Fruit fly (Drosophila melanogaster) whole organism, embryonic: ENCODE results near the gene Lst8.

ENCODE experiments used
- B-H2 ChIP-seq: fragments of 200-800 bp; sonication (Bioruptor generic); optimal IDR thresholded peaks from 2 replicates; lab custom pipeline; 2018; ENCODE audit warnings: missing biosample characterization, mild to moderate bottlenecking, missing genetic modification characterization
- Bteb2 ChIP-seq: fragments of 200-800 bp; sonication (Bioruptor generic); optimal IDR thresholded peaks from 2 replicates; lab custom pipeline; 2016; ENCODE audit warnings: missing biosample characterization, missing genetic modification characterization
- C15 ChIP-seq: fragments of 200-800 bp; sonication (Bioruptor generic); IDR thresholded peaks from 3 replicates; pipeline ENCODE4 v1.3.6; 2022; ENCODE audit warnings: missing biosample characterization, missing genetic modification characterization
- CG10543 ChIP-seq: fragments of 200-800 bp; sonication (Bioruptor generic); optimal IDR thresholded peaks from 3 replicates; lab custom pipeline; 2017; ENCODE audit warnings: missing biosample characterization, mild to moderate bottlenecking, missing genetic modification characterization, moderate library complexity
- CG10959 ChIP-seq: fragments of 200-800 bp; sonication (Bioruptor generic); IDR thresholded peaks from 2 replicates; pipeline ENCODE4 v1.3.6; 2022; ENCODE audit warnings: missing biosample characterization, missing genetic modification characterization
- CG11560 ChIP-seq: fragments of 200-800 bp; sonication (Bioruptor generic); IDR thresholded peaks from 3 replicates; pipeline ENCODE4 v1.3.6; 2022; ENCODE audit warnings: missing biosample characterization, missing genetic modification characterization
- CG11695 ChIP-seq: fragments of 200-800 bp; sonication (Bioruptor generic); IDR thresholded peaks from 3 replicates; pipeline ENCODE4 v1.3.6; 2022; ENCODE audit warnings: missing biosample characterization, missing genetic modification characterization
- CG12236 ChIP-seq: fragments of 200-800 bp; sonication (Bioruptor generic); optimal IDR thresholded peaks from 2 replicates; lab custom pipeline; 2016; ENCODE audit warnings: missing biosample characterization, missing genetic modification characterization
- CG15269 ChIP-seq: fragments of 200-800 bp; sonication (Bioruptor generic); optimal IDR thresholded peaks from 2 replicates; lab custom pipeline; 2018; ENCODE audit warnings: missing biosample characterization, mild to moderate bottlenecking, missing genetic modification characterization, moderate library complexity
- CG17328 ChIP-seq: fragments of 200-800 bp; sonication (Bioruptor generic); IDR thresholded peaks from 2 replicates; pipeline ENCODE4 v1.3.6; 2022; ENCODE audit warnings: missing biosample characterization, missing genetic modification characterization
- CG18011 ChIP-seq: fragments of 200-800 bp; sonication (Bioruptor generic); optimal IDR thresholded peaks from 2 replicates; lab custom pipeline; 2017; ENCODE audit warnings: missing biosample characterization, missing genetic modification characterization, mild to moderate bottlenecking, moderate library complexity, missing genotype
- CG2678 ChIP-seq: fragments of 200-800 bp; sonication (Bioruptor generic); optimal IDR thresholded peaks from 3 replicates; lab custom pipeline; 2019; ENCODE audit warnings: missing biosample characterization, mild to moderate bottlenecking, missing genetic modification characterization, moderate library complexity
- CG3281 ChIP-seq: fragments of 200-800 bp; sonication (Bioruptor generic); optimal IDR thresholded peaks from 3 replicates; lab custom pipeline; 2017; ENCODE audit warnings: missing biosample characterization, mild to moderate bottlenecking, missing genetic modification characterization
- CG3726 ChIP-seq: fragments of 200-800 bp; sonication (Bioruptor generic); IDR thresholded peaks from 3 replicates; pipeline ENCODE4, ENCODE4 v1.3.6; 2022; ENCODE audit warnings: missing biosample characterization, missing genetic modification characterization
- CG42726 ChIP-seq: fragments of 200-800 bp; sonication (Bioruptor generic); IDR thresholded peaks from 2 replicates; pipeline ENCODE4 v1.3.6; 2022; ENCODE audit warnings: missing biosample characterization, missing genetic modification characterization; ENCODE audit not compliant: partially characterized antibody
- CG4730 ChIP-seq: fragments of 200-800 bp; sonication (Bioruptor generic); IDR thresholded peaks from 2 replicates; pipeline ENCODE4 v1.3.6; 2022; ENCODE audit warnings: missing biosample characterization, missing genetic modification characterization
- CG5953 ChIP-seq: fragments of 200-800 bp; sonication (Bioruptor generic); IDR thresholded peaks from 2 replicates; pipeline ENCODE4 v1.3.6; 2022; ENCODE audit warnings: missing biosample characterization, missing genetic modification characterization
- CG8359 ChIP-seq: fragments of 200-800 bp; sonication (Bioruptor generic); optimal IDR thresholded peaks from 2 replicates; lab custom pipeline; 2017; ENCODE audit warnings: missing biosample characterization, mild to moderate bottlenecking, missing genetic modification characterization, borderline replicate concordance
- CkIIα-i1 ChIP-seq: fragments of 200-800 bp; sonication (Bioruptor generic); IDR thresholded peaks from 2 replicates; pipeline ENCODE4 v1.3.6; 2022; ENCODE audit warnings: missing biosample characterization, missing genetic modification characterization
- CrebB ChIP-seq: fragments of 200-800 bp; sonication (Bioruptor generic); optimal IDR thresholded peaks from 3 replicates; lab custom pipeline; 2018; ENCODE audit warnings: missing biosample characterization, mild to moderate bottlenecking, missing genetic modification characterization
- D19A ChIP-seq: fragments of 200-800 bp; optimal IDR thresholded peaks from 3 replicates; lab custom pipeline; 2019; ENCODE audit warnings: missing biosample characterization, mild to moderate bottlenecking, missing genetic modification characterization, moderate library complexity
- Dip2 ChIP-seq: fragments of 200-800 bp; sonication (Bioruptor generic); IDR thresholded peaks from 2 replicates; pipeline ENCODE4 v1.3.6; 2022; ENCODE audit warnings: missing biosample characterization, missing genetic modification characterization
- H2.0 ChIP-seq: fragments of 200-800 bp; sonication (Bioruptor generic); IDR thresholded peaks from 2 replicates; pipeline ENCODE4 v1.3.6; 2022; ENCODE audit warnings: missing biosample characterization, missing genetic modification characterization
- HLH4C ChIP-seq: fragments of 200-800 bp; sonication (Bioruptor generic); IDR thresholded peaks from 3 replicates; pipeline ENCODE4 v1.3.6; 2022; ENCODE audit warnings: missing biosample characterization, missing genetic modification characterization; ENCODE audit not compliant: partially characterized antibody
- Hmr ChIP-seq: fragments of 200-800 bp; sonication (Bioruptor generic); optimal IDR thresholded peaks from 3 replicates; lab custom pipeline; 2017; ENCODE audit warnings: mild to moderate bottlenecking, missing biosample characterization, missing genetic modification reagents, missing genetic modification characterization
- Meics ChIP-seq: fragments of 200-800 bp; sonication (Bioruptor generic); optimal IDR thresholded peaks from 2 replicates; lab custom pipeline; 2017; ENCODE audit warnings: missing biosample characterization, mild to moderate bottlenecking, missing genetic modification characterization
- Oli ChIP-seq: fragments of 200-800 bp; sonication (Bioruptor generic); optimal IDR thresholded peaks from 2 replicates; lab custom pipeline; 2018; ENCODE audit warnings: missing biosample characterization, mild to moderate bottlenecking, missing genetic modification characterization, moderate library complexity
- PHDP ChIP-seq: fragments of 200-800 bp; sonication (Bioruptor generic); optimal IDR thresholded peaks from 3 replicates; lab custom pipeline; 2018; ENCODE audit warnings: missing biosample characterization, mild to moderate bottlenecking, missing genetic modification characterization, moderate library complexity
- Scr ChIP-seq: fragments of 200-800 bp; sonication (Bioruptor generic); IDR thresholded peaks from 2 replicates; pipeline ENCODE4 v1.3.6; 2022; ENCODE audit warnings: missing biosample characterization, missing genetic modification characterization; ENCODE audit not compliant: partially characterized antibody
- TFAM ChIP-seq: fragments of 200-800 bp; sonication (Bioruptor generic); optimal IDR thresholded peaks from 2 replicates; lab custom pipeline; 2017; ENCODE audit warnings: missing biosample characterization, missing genetic modification characterization, inconsistent platforms
- Taf1 ChIP-seq: fragments of 200-800 bp; sonication (Bioruptor generic); IDR thresholded peaks from 2 replicates; pipeline ENCODE4 v1.3.6; 2022; ENCODE audit warnings: missing biosample characterization, missing genetic modification characterization
- aop ChIP-seq: fragments of 200-800 bp; sonication (Bioruptor generic); IDR thresholded peaks from 2 replicates; pipeline ENCODE4 v1.3.6; 2022; ENCODE audit warnings: missing biosample characterization, missing genetic modification characterization
- ara ChIP-seq: fragments of 200-800 bp; sonication (Bioruptor generic); IDR thresholded peaks from 2 replicates; pipeline ENCODE4 v1.3.6; 2022; ENCODE audit warnings: missing biosample characterization, missing genetic modification characterization
- bsh ChIP-seq, 2 experiments: fragments of 200-800 bp; sonication (Bioruptor generic); optimal IDR thresholded peaks; 2 replicates each; lab custom pipeline; 2017 to 2018; ENCODE audit warnings: mild to moderate bottlenecking in 2 of 2, missing biosample characterization in 2 of 2, missing genetic modification characterization in 2 of 2, moderate library complexity in 1 of 2
- btn ChIP-seq: fragments of 200-800 bp; sonication (Bioruptor generic); optimal IDR thresholded peaks from 2 replicates; lab custom pipeline; 2016; ENCODE audit warnings: missing biosample characterization, missing genetic modification characterization
- ci ChIP-seq: fragments of 200-800 bp; sonication (Bioruptor generic); IDR thresholded peaks from 3 replicates; pipeline ENCODE4 v1.3.6; 2022; ENCODE audit warnings: missing biosample characterization, missing genetic modification characterization
- cwo ChIP-seq: fragments of 200-800 bp; sonication (Bioruptor generic); optimal IDR thresholded peaks from 3 replicates; lab custom pipeline; 2017; ENCODE audit warnings: missing biosample characterization, missing genetic modification characterization, mild to moderate bottlenecking, moderate library complexity, missing genetic modification reagents
- dm ChIP-seq: fragments of 200-800 bp; sonication (Bioruptor generic); optimal IDR thresholded peaks from 3 replicates; lab custom pipeline; 2016; ENCODE audit warnings: missing biosample characterization, missing genetic modification characterization
- dmrt99B ChIP-seq: fragments of 200-800 bp; sonication (Bioruptor generic); optimal IDR thresholded peaks from 2 replicates; lab custom pipeline; 2018; ENCODE audit warnings: missing biosample characterization, mild to moderate bottlenecking, missing genetic modification characterization, moderate library complexity
- fu2 ChIP-seq: fragments of 200-800 bp; sonication (Bioruptor generic); optimal IDR thresholded peaks from 2 replicates; lab custom pipeline; 2016; ENCODE audit warnings: missing biosample characterization, missing genetic modification characterization
- oc ChIP-seq: fragments of 200-800 bp; sonication (Bioruptor generic); optimal IDR thresholded peaks from 2 replicates; lab custom pipeline; 2018; ENCODE audit warnings: missing biosample characterization, mild to moderate bottlenecking, missing genetic modification characterization, moderate library complexity
- ranshi ChIP-seq: fragments of 200-800 bp; sonication (Bioruptor generic); IDR thresholded peaks from 2 replicates; pipeline ENCODE4 v1.3.6; 2022; ENCODE audit warnings: missing biosample characterization, missing genetic modification characterization
- sd ChIP-seq: fragments of 200-800 bp; sonication (Bioruptor generic); optimal IDR thresholded peaks from 3 replicates; lab custom pipeline; 2018; ENCODE audit warnings: missing biosample characterization, mild to moderate bottlenecking, missing genetic modification characterization, moderate library complexity
- slbo ChIP-seq: fragments of 200-800 bp; sonication (Bioruptor generic); IDR thresholded peaks from 2 replicates; pipeline ENCODE4 v1.3.6; 2022; ENCODE audit warnings: missing biosample characterization, missing genetic modification characterization
- tin ChIP-seq: fragments of 200-800 bp; sonication (Bioruptor generic); optimal IDR thresholded peaks from 3 replicates; lab custom pipeline; 2016; ENCODE audit warnings: missing biosample characterization, missing genetic modification characterization
- unc-4 ChIP-seq: fragments of 200-800 bp; sonication (Bioruptor generic); IDR thresholded peaks from 2 replicates; pipeline ENCODE4 v1.3.6; 2022; ENCODE audit warnings: missing biosample characterization, missing genetic modification characterization; ENCODE audit not compliant: partially characterized antibody
- vfl ChIP-seq: fragments of 200-800 bp; sonication (Bioruptor generic); optimal IDR thresholded peaks from 2 replicates; lab custom pipeline; 2016; ENCODE audit warnings: missing biosample characterization, missing genetic modification characterization
- yki ChIP-seq: fragments of >200 bp; optimal IDR thresholded peaks from 3 replicates; lab custom pipeline; 2018
- z ChIP-seq: fragments of 200-800 bp; sonication (Bioruptor generic); IDR thresholded peaks from 3 replicates; pipeline ENCODE4 v1.3.6; 2022; ENCODE audit warnings: missing biosample characterization, missing genetic modification characterization

Gene Lst8

DNA sequence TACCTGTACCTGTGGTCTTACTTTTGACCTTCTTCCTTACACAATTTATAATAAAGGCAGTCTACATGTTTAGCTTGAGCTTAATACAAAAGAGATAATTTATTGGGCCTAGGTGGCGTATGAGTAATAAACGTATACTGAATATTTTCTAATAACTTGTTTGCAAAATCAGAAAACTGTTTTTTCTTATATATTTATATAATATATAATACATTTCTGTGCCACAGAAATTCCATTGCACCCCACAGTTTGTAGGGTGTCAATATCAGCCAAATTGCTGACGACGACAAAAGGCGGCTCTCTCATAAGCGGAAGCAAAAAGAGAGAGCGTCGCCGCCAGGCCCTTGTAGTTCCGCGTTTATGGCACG lies 20.8 kb downstream of the Lst8 start (continued):
- TF ChIP-seq H2.0 (GFP tag; lab: Robert Waterston, UW) (0 out of 2 replicates have a peak, but pooled peaks have one; percentile 2), CG8359 (GFP tag; lab: Kevin White, UChicago) (no peak), CG42726 (no peak), CrebB (tag; lab: Kevin White, UChicago) (no peak), B-H2 (GFP tag; lab: Kevin White, UChicago) (no peak), CG11560 (tag; lab: Robert Waterston, UW) (peak; percentile 31; the same call in 1 of the 3 replicates), D19A (peak; percentile 96), ranshi (GFP tag; lab: Robert Waterston, UW) (peak; percentile 5; the same call in 1 of the 2 replicates), cwo (no peak), CG10543 (GFP tag; lab: Kevin White, UChicago) (no peak), ara (GFP tag; lab: Robert Waterston, UW) (no peak), oc (tag; lab: Kevin White, UChicago) (no peak), CG15269 (tag; lab: Kevin White, UChicago) (no peak), tin (GFP tag; lab: Kevin White, UChicago) (no peak), fu2 (GFP tag; lab: Kevin White, UChicago) (no peak), dmrt99B (tag; lab: Kevin White, UChicago) (no peak), bsh (GFP tag; optimal IDR thresholded peaks at IDR 0.05; lab: Kevin White, UChicago) (no peak), vfl (GFP tag; lab: Kevin White, UChicago) (no peak), C15 (GFP tag; lab: Robert Waterston, UW) (no peak), btn (GFP tag; lab: Kevin White, UChicago) (no peak), HLH4C (GFP tag; lab: Robert Waterston, UW) (no peak), Meics (GFP tag; lab: Kevin White, UChicago) (no peak), CkIIα-i1 (no peak), Taf1 (GFP tag; lab: Robert Waterston, UW) (no peak), Scr (GFP tag; lab: Robert Waterston, UW) (no peak), TFAM (GFP tag; lab: Kevin White, UChicago) (no peak)

DNA sequence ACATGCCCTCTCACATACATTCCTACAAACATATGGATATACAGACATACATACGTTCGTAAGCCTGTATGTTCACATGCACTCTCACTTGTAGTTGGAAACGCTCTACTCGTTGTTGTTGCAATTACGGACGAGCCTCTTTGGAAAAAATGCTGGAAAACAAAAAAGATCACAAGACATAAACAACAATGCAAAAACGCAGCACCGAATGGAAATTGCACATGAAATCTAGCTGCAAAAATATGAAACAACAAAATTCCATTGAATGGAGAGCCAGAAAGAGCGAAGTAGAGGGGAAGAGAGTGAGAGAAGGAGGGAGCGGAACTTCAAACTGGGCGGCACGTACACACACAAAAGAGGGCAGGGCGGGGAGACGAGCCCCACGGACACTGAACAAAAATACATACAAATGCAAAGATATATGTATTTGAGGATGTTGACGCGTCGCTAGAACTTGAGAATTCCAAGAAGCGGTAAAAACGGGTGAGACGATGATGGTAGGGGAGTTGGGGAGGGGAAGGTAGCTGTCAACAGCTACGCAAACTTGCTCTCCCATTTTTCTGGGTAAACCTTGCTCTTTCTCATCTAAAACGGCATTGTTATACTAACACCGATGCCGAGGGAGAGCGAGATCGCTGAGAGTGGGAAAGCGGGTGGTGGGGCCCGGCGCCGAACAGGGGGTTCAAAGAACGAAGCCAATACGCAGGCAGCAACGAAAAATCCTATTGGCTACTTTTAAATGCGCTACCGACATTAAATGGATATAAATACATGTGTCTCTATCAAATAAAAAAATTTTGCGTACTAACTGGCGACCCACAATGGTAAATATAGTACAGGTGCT lies 21.4 kb downstream of the Lst8 start:
- no peak for TF ChIP-seq CG17328
- TF ChIP-seq CG10959 (GFP tag; lab: Robert Waterston, UW), result no peak
- no peak for TF ChIP-seq CG12236
- peak; percentile 79 for TF ChIP-seq z (GFP tag; lab: Robert Waterston, UW)
- no peak for TF ChIP-seq CG3726 (GFP tag; lab: Robert Waterston, UW)
- TF ChIP-seq unc-4 (GFP tag; lab: Robert Waterston, UW), result 0 out of 2 replicates have a peak, but pooled peaks have one; percentile 29
- peak; percentile 37 for TF ChIP-seq CG2678 (tag; lab: Kevin White, UChicago)
- no peak for TF ChIP-seq Bteb2
- TF ChIP-seq CG5953 (GFP tag; lab: Robert Waterston, UW), result no peak
- TF ChIP-seq slbo (GFP tag; lab: Robert Waterston, UW), result peak; percentile 57; the same call in 1 of the 2 replicates
- TF ChIP-seq Oli (tag; lab: Kevin White, UChicago), result peak; percentile 70
- TF ChIP-seq sd (tag; lab: Kevin White, UChicago), result peak; percentile 91
- TF ChIP-seq dm (GFP tag; lab: Kevin White, UChicago), result no peak
- no peak for TF ChIP-seq CG18011 (GFP tag; lab: Kevin White, UChicago)
- TF ChIP-seq Hmr (GFP tag; lab: Kevin White, UChicago), result peak; percentile 32
- TF ChIP-seq aop (GFP tag; lab: Robert Waterston, UW), result 0 out of 2 replicates have a peak, but pooled peaks have one; percentile 37
- 0 out of 3 replicates have a peak, but pooled peaks have one; percentile 13 for TF ChIP-seq CG11695 (GFP tag; lab: Robert Waterston, UW)
- TF ChIP-seq CG3281 (GFP tag; lab: Kevin White, UChicago), result peak; percentile 33
- TF ChIP-seq CG4730 (GFP tag; lab: Robert Waterston, UW), result no peak
- no peak for TF ChIP-seq yki (lab: Kevin White, UChicago)
- TF ChIP-seq ci, result no peak; the same call in none of the 3 replicates
- no peak for TF ChIP-seq Dip2
- TF ChIP-seq PHDP (tag; lab: Kevin White, UChicago), result peak; percentile 10
